Worm (Caenorhabditis elegans) whole organism, L1 larva: Measurements from ENCODE around the gene lgc-6.

Experiments
- aly-2 ChIP-seq: fragments of 150-350 bp; optimal IDR thresholded peaks from 2 replicates; lab custom pipeline; 2014; ENCODE audit warnings: missing biosample characterization, missing genetic modification characterization
- blmp-1 ChIP-seq: fragments of 150-350 bp; optimal IDR thresholded peaks from 2 replicates; lab custom pipeline; 2014; ENCODE audit warnings: missing biosample characterization, missing genetic modification characterization
- efl-1 ChIP-seq, 4 experiments: fragments of 150-350 bp; optimal IDR thresholded peaks in 3 of 4; peaks in 1 of 4; 1 replicate in 1 of 4; 2 replicates in 3 of 4; lab custom pipeline; 2014; ENCODE audit warnings: missing biosample characterization in 2 of 4, missing genetic modification characterization in 2 of 4, missing genetic modification reagents in 2 of 4
- elt-3 ChIP-seq, 6 experiments: fragments of 150-350 bp in 1 of 6; sonication (generic microtip); optimal IDR thresholded peaks; 2 replicates each; lab custom pipeline; 2017 to 2018; ENCODE audit warnings: missing biosample characterization in 6 of 6, missing genetic modification characterization in 6 of 6, inconsistent platforms in 1 of 6
- fkh-10 ChIP-seq: sonication (generic microtip); optimal IDR thresholded peaks from 2 replicates; lab custom pipeline; 2017; ENCODE audit warnings: missing biosample characterization, missing genetic modification reagents, missing genetic modification characterization
- grh-1 ChIP-seq: fragments of 200-800 bp; sonication (Bioruptor generic); IDR thresholded peaks from 2 replicates; pipeline ENCODE4 v1.3.6; 2022; ENCODE audit warnings: missing genetic modification reagents, missing genetic modification characterization, missing compliant biosample characterization
- hpl-2 ChIP-seq: fragments of 150-350 bp; optimal IDR thresholded peaks from 2 replicates; lab custom pipeline; 2014; ENCODE audit warnings: missing biosample characterization, missing genetic modification reagents, missing genetic modification characterization
- irx-1 ChIP-seq: sonication (generic microtip); optimal IDR thresholded peaks from 2 replicates; lab custom pipeline; 2016; ENCODE audit warnings: missing genetic modification characterization, missing compliant biosample characterization
- jun-1 ChIP-seq: fragments of 150-350 bp; optimal IDR thresholded peaks from 2 replicates; lab custom pipeline; 2014; ENCODE audit warnings: missing biosample characterization, missing genetic modification reagents, missing genetic modification characterization
- lin-13 ChIP-seq: fragments of 150-350 bp; optimal IDR thresholded peaks from 2 replicates; lab custom pipeline; 2014; ENCODE audit warnings: missing biosample characterization, missing genetic modification reagents, missing genetic modification characterization
- lin-14 ChIP-seq: fragments of 200-800 bp; sonication (Bioruptor generic); optimal IDR thresholded peaks from 2 replicates; lab custom pipeline; 2018; ENCODE audit warnings: mild to moderate bottlenecking, missing genetic modification characterization, moderate library complexity, missing compliant biosample characterization
- lin-15B ChIP-seq: fragments of 150-350 bp; sonication (generic microtip); optimal IDR thresholded peaks from 3 replicates; lab custom pipeline; 2014; ENCODE audit warnings: missing biosample characterization, missing genetic modification characterization
- mdl-1 ChIP-seq, 2 experiments: fragments of 150-350 bp; optimal IDR thresholded peaks; 2 replicates each; lab custom pipeline; 2014 to 2017; ENCODE audit warnings: missing biosample characterization in 2 of 2, missing genetic modification characterization in 2 of 2, inconsistent platforms in 1 of 2
- nhr-237 ChIP-seq: fragments of 150-350 bp; optimal IDR thresholded peaks from 2 replicates; lab custom pipeline; 2014; ENCODE audit warnings: missing biosample characterization, missing genetic modification characterization
- nhr-76 ChIP-seq: sonication (generic microtip); optimal IDR thresholded peaks from 2 replicates; lab custom pipeline; 2017; ENCODE audit warnings: missing biosample characterization, missing genetic modification characterization
- nhr-85 ChIP-seq: sonication (generic microtip); peaks from one replicate; lab custom pipeline; 2016; ENCODE audit warnings: missing genetic modification characterization, inconsistent platforms, missing compliant biosample characterization
- pax-3 ChIP-seq: fragments of 200-800 bp; sonication (Bioruptor generic); optimal IDR thresholded peaks from 2 replicates; lab custom pipeline; 2018; ENCODE audit warnings: mild to moderate bottlenecking, missing genetic modification characterization, moderate library complexity, missing compliant biosample characterization
- rnt-1 ChIP-seq: sonication (generic microtip); optimal IDR thresholded peaks from 2 replicates; lab custom pipeline; 2016; ENCODE audit warnings: mild to moderate bottlenecking, missing genetic modification characterization, moderate library complexity, missing compliant biosample characterization
- skn-1 ChIP-seq: fragments of 150-350 bp; optimal IDR thresholded peaks from 2 replicates; lab custom pipeline; 2014; ENCODE audit warnings: missing biosample characterization, missing genetic modification characterization
- sptf-1 ChIP-seq: fragments of 150-350 bp; optimal IDR thresholded peaks from 2 replicates; lab custom pipeline; 2014; ENCODE audit warnings: missing biosample characterization, missing genetic modification characterization
- swsn-7 ChIP-seq: sonication (generic microtip); optimal IDR thresholded peaks from 2 replicates; lab custom pipeline; 2016; ENCODE audit warnings: missing genetic modification characterization, missing compliant biosample characterization
- tbx-2 ChIP-seq: sonication (generic microtip); optimal IDR thresholded peaks from 2 replicates; lab custom pipeline; 2016; ENCODE audit warnings: missing genetic modification characterization, missing compliant biosample characterization
- unc-62 ChIP-seq: fragments of 150-350 bp; optimal IDR thresholded peaks from 2 replicates; lab custom pipeline; 2014; ENCODE audit warnings: missing biosample characterization, missing genetic modification reagents, missing genetic modification characterization
- vab-15 ChIP-seq: sonication (generic microtip); optimal IDR thresholded peaks from 2 replicates; lab custom pipeline; 2017; ENCODE audit warnings: missing genotype, mild to moderate bottlenecking, missing genetic modification characterization, missing compliant biosample characterization
- xbp-1 ChIP-seq: sonication (generic microtip); optimal IDR thresholded peaks from 2 replicates; lab custom pipeline; 2016; ENCODE audit warnings: missing genetic modification characterization, missing compliant biosample characterization
- zag-1 ChIP-seq: fragments of 150-350 bp; optimal IDR thresholded peaks from 2 replicates; lab custom pipeline; 2014; ENCODE audit warnings: missing biosample characterization, missing genetic modification characterization
- ztf-11 ChIP-seq, 2 experiments: sonication (generic microtip); optimal IDR thresholded peaks; 2 replicates each; lab custom pipeline; 2016 to 2017; ENCODE audit warnings: missing genetic modification characterization in 2 of 2, missing biosample characterization in 1 of 2, missing compliant biosample characterization in 1 of 2

Gene lgc-6

DNA sequence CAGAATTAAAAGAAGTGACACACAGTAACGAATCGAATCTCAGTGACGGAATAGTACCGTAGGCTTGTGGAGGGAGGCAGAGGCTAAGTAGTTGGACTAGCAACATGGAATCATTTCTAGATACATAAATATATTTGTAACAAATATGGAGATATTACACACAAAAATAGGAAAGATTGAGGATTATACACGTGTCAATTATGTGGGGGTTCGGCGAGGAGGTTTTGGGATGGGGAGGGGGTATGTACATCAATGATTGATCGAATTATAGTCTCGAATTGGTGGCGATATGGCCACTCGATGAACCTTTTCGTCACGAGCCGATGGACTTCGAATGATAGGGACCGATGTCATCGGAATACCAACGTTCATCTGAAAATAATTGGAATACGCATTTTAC lies 32.3 kb upstream of the lgc-6 start:
- no peak for TF ChIP-seq rnt-1 (tag; lab: Kevin White, UChicago)
- no peak for TF ChIP-seq pax-3
- TF ChIP-seq tbx-2 (tag; lab: Kevin White, UChicago), result no peak
- no peak for TF ChIP-seq efl-1 (optimal IDR thresholded peaks at IDR 0.05; lab: Kevin White, UChicago)
- TF ChIP-seq efl-1 (GFP tag; optimal IDR thresholded peaks at IDR 0.05 in 1 of 2; lab: Kevin White, UChicago), result peak in 1 of 2 experiments; percentile 64

DNA sequence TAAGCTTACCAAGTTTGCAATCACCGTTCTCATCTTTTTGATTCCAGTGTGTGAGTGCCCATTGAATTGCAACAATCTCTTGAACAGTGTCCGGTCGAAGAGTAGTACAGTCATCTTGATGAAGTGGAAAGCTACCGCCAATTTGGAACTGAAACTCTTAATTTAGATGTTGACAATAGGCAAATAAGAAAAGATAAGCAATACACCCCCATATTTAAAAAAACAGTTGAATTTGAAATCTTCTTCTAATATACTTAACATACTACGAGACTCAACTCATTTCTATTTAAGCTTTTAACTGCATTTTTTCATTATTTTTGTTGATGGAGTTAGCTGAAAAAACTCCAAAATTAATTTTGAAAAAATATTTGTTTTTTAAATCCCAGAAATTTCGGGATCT lies 27.6 kb upstream of the lgc-6 start:
- TF ChIP-seq efl-1 (optimal IDR thresholded peaks at IDR 0.05; lab: Kevin White, UChicago), result no peak
- peak in 1 of 2 experiments; percentile 56 for TF ChIP-seq efl-1 (GFP tag; optimal IDR thresholded peaks at IDR 0.05 in 1 of 2; lab: Kevin White, UChicago)
- no peak for TF ChIP-seq skn-1 (tag; lab: Kevin White, UChicago)

DNA sequence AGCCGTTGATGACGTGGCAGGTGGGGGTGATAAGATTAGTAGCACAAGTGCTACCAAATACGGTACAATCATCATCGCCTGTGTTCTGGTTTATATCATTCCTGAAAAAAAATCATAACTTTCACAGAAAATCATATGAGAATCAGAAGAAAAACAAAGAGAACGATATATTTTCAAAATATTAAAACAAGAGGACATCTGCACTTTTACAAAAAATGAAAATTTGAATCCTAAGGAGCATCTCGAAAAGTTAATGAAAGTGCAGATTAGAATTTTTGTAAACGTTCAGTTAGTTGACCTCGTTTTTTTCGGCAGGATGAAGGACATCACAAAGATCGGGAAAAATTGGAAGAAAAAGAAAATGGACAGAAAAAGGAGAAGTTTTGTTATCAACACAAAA lies 26.9 kb upstream of the lgc-6 start, which contains the start of gene F35H10.10:
TSS of gene F35H10.10 (minus strand) at position 101 of the 400 bp plus-strand sequence.
- peak; percentile 84 for TF ChIP-seq blmp-1 (tag; lab: Kevin White, UChicago)
- TF ChIP-seq lin-13, result no peak

DNA sequence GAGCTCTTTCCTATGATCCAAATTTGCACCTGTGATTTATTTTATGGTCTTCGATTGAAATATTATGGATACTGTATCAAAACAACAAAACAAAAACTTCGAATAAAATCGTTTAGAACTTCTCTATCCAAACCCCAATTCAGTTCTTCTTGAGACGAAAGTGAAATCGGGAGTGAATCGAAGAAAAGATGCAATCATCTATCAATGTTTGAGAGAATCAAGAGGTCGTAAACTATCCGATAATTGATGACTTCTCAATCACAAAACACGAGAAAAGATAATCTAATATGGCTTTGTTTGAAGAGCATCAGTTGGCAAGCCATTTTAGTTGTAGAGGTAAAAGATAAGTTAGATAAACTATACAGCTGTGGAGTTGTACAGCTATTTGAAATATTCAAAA lies 21.9 kb upstream of the lgc-6 start:
- TF ChIP-seq lin-14 (GFP tag; lab: Kevin White, UChicago) (peak; percentile 39), jun-1 (tag; lab: Kevin White, UChicago) (no peak), elt-3 (tag; optimal IDR thresholded peaks at IDR 0.05; lab: Kevin White, UChicago) (peak in 2 of 6 experiments; percentile 5 to 13), aly-2 (tag; lab: Kevin White, UChicago) (no peak), skn-1 (tag; lab: Kevin White, UChicago) (no peak), blmp-1 (tag; lab: Kevin White, UChicago) (peak; percentile 97)
- TF ChIP-seq, all 84 proteins: peak for 3

DNA sequence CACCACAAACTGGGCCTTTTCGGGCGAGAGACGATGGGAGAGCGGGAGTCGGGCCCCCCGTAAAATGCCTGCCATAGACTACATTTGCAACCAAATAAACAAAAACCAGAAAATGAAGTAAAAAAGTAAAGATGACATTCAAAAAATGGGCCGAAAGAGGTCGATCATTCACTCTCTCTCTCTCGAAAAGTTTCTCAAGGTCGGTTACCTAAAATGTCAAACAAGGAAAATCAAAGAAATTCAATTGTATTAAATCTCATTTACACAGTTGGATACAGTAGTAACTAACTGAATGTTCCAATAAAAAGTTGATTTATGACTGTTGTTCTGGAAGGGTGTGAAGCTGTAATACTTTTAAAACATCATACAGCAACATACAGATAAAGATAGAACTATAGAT lies 20.9 kb upstream of the lgc-6 start:
- TF ChIP-seq pax-3, result no peak
- TF ChIP-seq nhr-85, result peak; percentile 71
- TF ChIP-seq blmp-1 (tag; lab: Kevin White, UChicago), result peak; percentile 76
- no peak for TF ChIP-seq lin-15B (tag; lab: Kevin White, UChicago)
- no peak for TF ChIP-seq swsn-7 (tag; lab: Kevin White, UChicago)
- no peak for TF ChIP-seq nhr-237 (tag; lab: Kevin White, UChicago)
- TF ChIP-seq lin-14 (GFP tag; lab: Kevin White, UChicago), result peak; percentile 40

DNA sequence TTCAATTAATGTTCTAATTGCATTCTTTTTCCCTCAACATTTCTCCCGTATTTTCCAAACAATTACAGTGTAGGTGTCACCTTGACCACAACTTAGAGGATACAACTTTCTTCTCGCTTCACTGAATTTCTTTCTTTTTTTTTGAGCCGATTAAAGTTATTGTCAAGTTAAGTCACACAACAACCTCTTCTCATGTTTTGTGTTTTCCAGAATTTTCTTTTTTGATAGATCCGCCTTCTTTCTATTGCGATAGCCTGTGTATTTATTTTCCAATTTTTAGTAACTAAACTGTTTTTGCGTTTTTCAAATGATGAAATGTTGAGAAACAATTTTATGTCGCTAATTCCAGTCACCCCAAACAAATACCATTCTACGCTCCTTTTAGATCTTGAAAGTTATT lies 14.1 kb upstream of the lgc-6 start, which contains the start of gene F35H10.3:
TSS of gene F35H10.3 (plus strand) at position 301 of the 400 bp plus-strand sequence.
- no peak for TF ChIP-seq unc-62 (GFP tag; lab: Kevin White, UChicago)
- no peak for TF ChIP-seq swsn-7 (tag; lab: Kevin White, UChicago)
- no peak for TF ChIP-seq irx-1 (tag; lab: Kevin White, UChicago)
- TF ChIP-seq elt-3 (tag; optimal IDR thresholded peaks at IDR 0.05; lab: Kevin White, UChicago), result no peak
- no peak for TF ChIP-seq ztf-11 (tag; optimal IDR thresholded peaks at IDR 0.05; lab: Kevin White, UChicago)
- no peak for TF ChIP-seq pax-3
- TF ChIP-seq vab-15, result no peak

DNA sequence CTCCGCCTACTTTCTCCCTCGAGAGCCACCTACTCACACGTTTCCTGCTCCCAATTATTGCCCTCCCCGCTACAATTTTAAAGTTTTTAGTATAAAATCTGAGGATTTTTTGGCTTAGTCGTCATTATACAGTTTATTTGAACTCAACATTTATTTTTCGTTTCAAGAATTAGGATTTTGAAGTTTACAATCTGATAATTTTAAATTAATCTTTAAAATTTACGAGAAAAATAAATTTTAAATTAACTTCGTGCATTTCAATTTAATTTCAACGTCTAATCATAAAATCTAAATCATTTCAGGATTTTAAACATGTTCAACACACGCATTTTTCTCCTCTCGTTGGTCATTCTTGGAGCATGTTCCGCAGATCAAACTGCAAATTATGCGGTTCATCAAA lies 10.8 kb upstream of the lgc-6 start, which contains the start of gene F35H10.2:
TSS of gene F35H10.2 (plus strand) at position 301 of the 400 bp plus-strand sequence.
- TF ChIP-seq zag-1 (tag; lab: Kevin White, UChicago), result no peak
- no peak for TF ChIP-seq unc-62 (GFP tag; lab: Kevin White, UChicago)
- no peak for TF ChIP-seq xbp-1 (tag; lab: Kevin White, UChicago)
- no peak for TF ChIP-seq nhr-85
- TF ChIP-seq nhr-76 (tag; lab: Kevin White, UChicago), result no peak
- TF ChIP-seq sptf-1 (tag; lab: Kevin White, UChicago), result no peak
- TF ChIP-seq aly-2 (tag; lab: Kevin White, UChicago), result no peak
- TF ChIP-seq hpl-2 (GFP tag; lab: Kevin White, UChicago), result no peak
- no peak for TF ChIP-seq grh-1 (GFP tag; lab: Robert Waterston, UW)
- no peak for TF ChIP-seq mdl-1 (tag; optimal IDR thresholded peaks at IDR 0.05; lab: Kevin White, UChicago)
- no peak for TF ChIP-seq fkh-10 (GFP tag; lab: Kevin White, UChicago)
